Worm (Caenorhabditis elegans) whole organism, dauer: ENCODE measurements around the gene ilys-4.

ENCODE experiments used
- unc-62 ChIP-seq: sonication (generic microtip); optimal IDR thresholded peaks from 2 replicates; lab custom pipeline; 2017; ENCODE audit warnings: missing biosample characterization, missing genetic modification reagents, missing genetic modification characterization

Gene ilys-4

ce11 chrIV:7851291-7851690 lies 46.1 kb downstream of the ilys-4 start:
- no peak for TF ChIP-seq unc-62

ce11 chrIV:7850329-7850728 lies 47.0 kb downstream of the ilys-4 start:
- no peak for TF ChIP-seq unc-62

- TF ChIP-seq unc-62: no peak
Measured at ce11 chrIV:7849235-7849634, 48.1 kb downstream of the ilys-4 start.

- no peak for TF ChIP-seq unc-62
Measured at ce11 chrIV:7846386-7846785, 51.0 kb downstream of the ilys-4 start, which contains the start of gene C06A6.2. Gene C06A6.2 (plus strand): TSS chrIV:7846622.
